Worm (Caenorhabditis elegans) whole organism, L4/young adult: ENCODE measurements around the gene ZC196.4.

Source experiments
- W03F9.2 ChIP-seq: fragments of 150-350 bp; optimal IDR thresholded peaks from 2 replicates; lab custom pipeline; 2014; ENCODE audit warnings: missing biosample characterization, missing genetic modification characterization
- dao-5 ChIP-seq: sonication (generic microtip); optimal IDR thresholded peaks from 2 replicates; lab custom pipeline; 2016; ENCODE audit warnings: missing genotype, missing genetic modification characterization, moderate library complexity, missing compliant biosample characterization

DNA sequence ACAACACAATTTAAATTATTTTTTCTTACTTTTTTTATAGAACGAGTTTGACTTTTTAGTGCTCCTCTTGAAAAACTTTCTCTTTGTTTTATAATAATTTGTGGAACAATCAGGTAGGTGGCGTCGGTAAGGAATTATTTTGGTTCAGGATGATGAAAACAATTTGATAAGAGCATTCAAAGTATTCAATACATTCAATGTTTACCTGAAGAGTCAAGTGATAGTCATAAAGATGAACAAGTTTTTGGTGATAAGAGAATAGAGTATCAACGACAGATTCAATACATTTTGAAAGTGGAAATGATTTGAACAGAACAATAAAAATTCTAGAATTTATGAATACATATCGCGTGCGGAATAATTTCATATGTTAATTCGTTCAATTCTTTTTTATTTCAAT, 34.6 kb downstream of the ZC196.4 start:
- TF ChIP-seq W03F9.2 (tag; lab: Kevin White, UChicago) (no peak), dao-5 (tag; lab: Kevin White, UChicago) (no peak)
